Fruit fly (Drosophila melanogaster): ENCODE results near the gene Spps.
A peak's percentile ranks its signal among the peaks of the same experiment; 100 is the strongest.

dm6 chr3R:24266786-24267579 is 40.2 kb upstream of the Spps start:
- TF ChIP-seq bab1 (GFP tag; optimal IDR thresholded peaks at IDR 0.05), result no peak
- TF ChIP-seq tj (GFP tag; optimal IDR thresholded peaks at IDR 0.05), result peak; percentile 18
- TF ChIP-seq CG5204 (GFP tag; optimal IDR thresholded peaks at IDR 0.05), result no peak
- TF ChIP-seq CG11617 (GFP tag; optimal IDR thresholded peaks at IDR 0.05), result no peak
- TF ChIP-seq kay (GFP tag; ENCODE audit: borderline replicate concordance), result no peak
